Worm (Caenorhabditis elegans) whole organism, L4/young adult: ENCODE measurements around the gene E04D5.5.

Experiments used
- dao-5 ChIP-seq: sonication (generic microtip); optimal IDR thresholded peaks from 2 replicates; lab custom pipeline; 2016; ENCODE audit warnings: missing genotype, missing genetic modification characterization, moderate library complexity, missing compliant biosample characterization
- him-1 ChIP-seq: sonication (generic microtip); optimal IDR thresholded peaks from 2 replicates; lab custom pipeline; 2016; ENCODE audit warnings: missing genotype, missing genetic modification reagents, missing genetic modification characterization, missing compliant biosample characterization

- TF ChIP-seq him-1 (no peak), dao-5 (tag; lab: Kevin White, UChicago) (no peak)
Measured at ce11 chrII:10461207-10461606, 50.1 kb downstream of the E04D5.5 start, which contains the start of gene ZK673.5.
